Worm (Caenorhabditis elegans) whole organism, young adult: Measurements from ENCODE around the gene acy-4.

Experiments used
- B0261.1 ChIP-seq: sonication (generic microtip); optimal IDR thresholded peaks from 2 replicates; lab custom pipeline; 2016; ENCODE audit warnings: mild to moderate bottlenecking, missing genetic modification characterization, moderate library complexity, missing compliant biosample characterization
- B0336.3 ChIP-seq: fragments of 200-800 bp; sonication (Bioruptor generic); IDR thresholded peaks from 2 replicates; pipeline ENCODE4 v1.3.6; 2022; ENCODE audit warnings: missing genetic modification characterization, missing compliant biosample characterization
- C17E4.6 ChIP-seq: fragments of 200-800 bp; sonication (Bioruptor generic); IDR thresholded peaks from 2 replicates; pipeline ENCODE4 v1.3.6; 2022; ENCODE audit warnings: missing genetic modification reagents, missing genetic modification characterization, missing compliant biosample characterization
- F33H1.4 ChIP-seq: fragments of 200-800 bp; sonication (Bioruptor generic); IDR thresholded peaks from 2 replicates; pipeline ENCODE4 v1.3.6; 2022; ENCODE audit warnings: missing genetic modification reagents, missing genetic modification characterization, missing compliant biosample characterization
- F52B5.7 ChIP-seq: sonication (generic microtip); optimal IDR thresholded peaks from 2 replicates; lab custom pipeline; 2016; ENCODE audit warnings: mild to moderate bottlenecking, missing genetic modification characterization, missing compliant biosample characterization
- K12H6.12 ChIP-seq: fragments of 200-800 bp; sonication (Bioruptor generic); optimal IDR thresholded peaks from 2 replicates; lab custom pipeline; 2018; ENCODE audit warnings: mild to moderate bottlenecking, missing genetic modification characterization, missing compliant biosample characterization
- T26A5.8 ChIP-seq: sonication (generic microtip); optimal IDR thresholded peaks from 2 replicates; lab custom pipeline; 2016; ENCODE audit warnings: missing genetic modification characterization, missing compliant biosample characterization
- Y53F4B.3 ChIP-seq: fragments of 200-800 bp; sonication (Bioruptor generic); IDR thresholded peaks from 2 replicates; pipeline ENCODE4 v1.3.6; 2022; ENCODE audit warnings: missing genetic modification reagents, missing genetic modification characterization, missing compliant biosample characterization
- Y53G8AR.9 ChIP-seq: fragments of 200-800 bp; sonication (Bioruptor generic); conservative IDR thresholded peaks from 2 replicates; pipeline ENCODE4 v1.3.6; 2022; ENCODE audit warnings: missing genetic modification reagents, missing genetic modification characterization, missing compliant biosample characterization
- Y67H2A.10 ChIP-seq: fragments of 200-800 bp; sonication (Bioruptor generic); conservative IDR thresholded peaks from 2 replicates; pipeline ENCODE4 v1.3.6; 2022; ENCODE audit warnings: missing genetic modification reagents, missing genetic modification characterization, missing compliant biosample characterization
- Y79H2A.3 ChIP-seq: fragments of 200-800 bp; sonication (Bioruptor generic); conservative IDR thresholded peaks from 2 replicates; pipeline ENCODE4 v1.3.6; 2022; ENCODE audit warnings: missing genetic modification reagents, missing genetic modification characterization, missing compliant biosample characterization
- athp-1 ChIP-seq: sonication (generic microtip); optimal IDR thresholded peaks from 2 replicates; lab custom pipeline; 2017; ENCODE audit warnings: mild to moderate bottlenecking, missing genetic modification characterization, missing compliant biosample characterization
- attf-6 ChIP-seq: fragments of 200-800 bp; sonication (Bioruptor generic); IDR thresholded peaks from 2 replicates; pipeline ENCODE4 v1.3.6; 2022; ENCODE audit warnings: missing genetic modification reagents, missing genetic modification characterization, missing compliant biosample characterization
- ccch-3 ChIP-seq: fragments of 200-800 bp; sonication (Bioruptor generic); optimal IDR thresholded peaks from 2 replicates; lab custom pipeline; 2018; ENCODE audit warnings: mild to moderate bottlenecking, missing genetic modification characterization, missing compliant biosample characterization
- ceh-79 ChIP-seq: sonication (generic microtip); optimal IDR thresholded peaks from 2 replicates; lab custom pipeline; 2017; ENCODE audit warnings: mild to moderate bottlenecking, missing genetic modification characterization, missing compliant biosample characterization
- ceh-91 ChIP-seq: fragments of 200-800 bp; sonication (Bioruptor generic); IDR thresholded peaks from 2 replicates; pipeline ENCODE4 v1.3.6; 2022; ENCODE audit warnings: missing genetic modification reagents, missing genetic modification characterization, missing compliant biosample characterization
- dpff-1 ChIP-seq: sonication (generic microtip); optimal IDR thresholded peaks from 2 replicates; lab custom pipeline; 2017; ENCODE audit warnings: mild to moderate bottlenecking, missing genetic modification characterization, missing compliant biosample characterization
- egrh-3 ChIP-seq: fragments of 200-800 bp; sonication (Bioruptor generic); IDR thresholded peaks from 2 replicates; pipeline ENCODE4 v1.3.6; 2022; ENCODE audit warnings: missing genetic modification reagents, missing genetic modification characterization, missing compliant biosample characterization
- ets-4 ChIP-seq: fragments of 200-800 bp; sonication (Bioruptor generic); optimal IDR thresholded peaks from 2 replicates; lab custom pipeline; 2018; ENCODE audit warnings: mild to moderate bottlenecking, missing genetic modification characterization, missing compliant biosample characterization
- fkh-3 ChIP-seq: sonication (generic microtip); optimal IDR thresholded peaks from 2 replicates; lab custom pipeline; 2016; ENCODE audit warnings: mild to moderate bottlenecking, missing genetic modification characterization, missing compliant biosample characterization
- him-1 ChIP-seq: sonication (generic microtip); optimal IDR thresholded peaks from 2 replicates; lab custom pipeline; 2016; ENCODE audit warnings: missing genotype, missing genetic modification reagents, missing genetic modification characterization, missing compliant biosample characterization
- hlh-26 ChIP-seq: fragments of 200-800 bp; sonication (Bioruptor generic); conservative IDR thresholded peaks from 2 replicates; pipeline ENCODE4 v1.3.6; 2022; ENCODE audit warnings: missing genetic modification reagents, missing genetic modification characterization, missing compliant biosample characterization
- hrde-1 ChIP-seq: sonication (generic microtip); optimal IDR thresholded peaks from 2 replicates; lab custom pipeline; 2016; ENCODE audit warnings: missing genetic modification characterization, mild to moderate bottlenecking, missing compliant biosample characterization, moderate library complexity, missing genotype, missing genetic modification reagents, borderline replicate concordance
- hsf-1 ChIP-seq: fragments of 200-800 bp; sonication (Bioruptor generic); IDR thresholded peaks from 2 replicates; pipeline ENCODE4 v1.3.6; 2022; ENCODE audit warnings: missing genetic modification reagents, missing genetic modification characterization, missing compliant biosample characterization
- let-526 ChIP-seq: fragments of 200-800 bp; sonication (Bioruptor generic); IDR thresholded peaks from 2 replicates; pipeline ENCODE4 v1.3.6; 2022; ENCODE audit warnings: missing genetic modification reagents, missing genetic modification characterization, missing compliant biosample characterization
- lin-35 ChIP-seq, 3 experiments: fragments of 150-350 bp in 2 of 3; sonication (generic microtip) in 1 of 3; optimal IDR thresholded peaks; 2 replicates each; lab custom pipeline; 2014 to 2018; ENCODE audit warnings: missing biosample characterization in 3 of 3, missing genetic modification characterization in 3 of 3, missing genetic modification reagents in 3 of 3
- lin-54 ChIP-seq: fragments of 200-800 bp; sonication (Bioruptor generic); optimal IDR thresholded peaks from 2 replicates; lab custom pipeline; 2018; ENCODE audit warnings: mild to moderate bottlenecking, missing genetic modification characterization, missing compliant biosample characterization
- madf-10 ChIP-seq: sonication (generic microtip); optimal IDR thresholded peaks from 2 replicates; lab custom pipeline; 2016; ENCODE audit warnings: mild to moderate bottlenecking, missing genetic modification characterization, missing compliant biosample characterization
- madf-3 ChIP-seq: fragments of 200-800 bp; sonication (Bioruptor generic); IDR thresholded peaks from 2 replicates; pipeline ENCODE4 v1.3.6; 2022; ENCODE audit warnings: missing genetic modification reagents, missing genetic modification characterization, missing compliant biosample characterization
- madf-8 ChIP-seq: fragments of 200-800 bp; sonication (Bioruptor generic); conservative IDR thresholded peaks from 2 replicates; pipeline ENCODE4 v1.3.6; 2022; ENCODE audit warnings: missing genetic modification reagents, missing genetic modification characterization, missing compliant biosample characterization
- mes-4 ChIP-seq: sonication (generic microtip); optimal IDR thresholded peaks from 2 replicates; lab custom pipeline; 2016; ENCODE audit warnings: missing genotype, missing genetic modification characterization, missing compliant biosample characterization
- nfya-1 ChIP-seq: sonication (generic microtip); optimal IDR thresholded peaks from 2 replicates; lab custom pipeline; 2017; ENCODE audit warnings: antibody characterized with exemption, missing compliant biosample characterization, missing genetic modification characterization, borderline replicate concordance; ENCODE audit not compliant: insufficient read depth
- nhr-80 ChIP-seq: sonication (generic microtip); optimal IDR thresholded peaks from 2 replicates; lab custom pipeline; 2016; ENCODE audit warnings: missing genetic modification characterization, missing compliant biosample characterization
- pha-4 ChIP-seq: fragments of 150-350 bp; sonication (generic microtip); optimal IDR thresholded peaks from 2 replicates; lab custom pipeline; 2014; ENCODE audit warnings: missing biosample characterization, missing genetic modification reagents, missing genetic modification characterization
- somi-1 ChIP-seq: fragments of 200-800 bp; sonication (Bioruptor generic); optimal IDR thresholded peaks from 2 replicates; lab custom pipeline; 2018; ENCODE audit warnings: mild to moderate bottlenecking, missing genetic modification characterization, missing compliant biosample characterization
- unc-130 ChIP-seq: sonication (generic microtip); optimal IDR thresholded peaks from 2 replicates; lab custom pipeline; 2016; ENCODE audit warnings: missing genetic modification reagents, missing genetic modification characterization, missing compliant biosample characterization
- unc-62 ChIP-seq: fragments of 150-350 bp; optimal IDR thresholded peaks from 2 replicates; lab custom pipeline; 2014; ENCODE audit warnings: missing biosample characterization, missing genetic modification reagents, missing genetic modification characterization
- zfh-2 ChIP-seq: fragments of 200-800 bp; sonication (Bioruptor generic); conservative IDR thresholded peaks from 2 replicates; pipeline ENCODE4 v1.3.6; 2022; ENCODE audit warnings: missing genetic modification reagents, missing genetic modification characterization, missing compliant biosample characterization
- ztf-25 ChIP-seq: fragments of 200-800 bp; sonication (Bioruptor generic); IDR thresholded peaks from 2 replicates; pipeline ENCODE4 v1.3.6; 2022; ENCODE audit warnings: missing genetic modification reagents, missing genetic modification characterization, missing compliant biosample characterization

acy-4 gene

ce11 chrV:5644171-5644570 lies 13.5 kb upstream of the acy-4 start, which contains the start of gene srx-117:
Gene srx-117 (plus strand): TSS chrV:5644471.
- TF ChIP-seq fkh-3 (tag; lab: Kevin White, UChicago) (no peak), lin-35 (GFP tag; optimal IDR thresholded peaks at IDR 0.05; lab: Kevin White, UChicago) (no peak), hlh-26 (no peak), C17E4.6 (GFP tag; lab: Robert Waterston, UW) (no peak), hrde-1 (tag; lab: Kevin White, UChicago) (no peak), somi-1 (GFP tag; lab: Kevin White, UChicago) (no peak), nfya-1 (tag; lab: Kevin White, UChicago) (no peak), athp-1 (tag; lab: Kevin White, UChicago) (no peak), B0336.3 (GFP tag; lab: Robert Waterston, UW) (no peak), B0261.1 (tag; lab: Kevin White, UChicago) (no peak), ets-4 (GFP tag; lab: Kevin White, UChicago) (no peak), unc-130 (GFP tag; lab: Kevin White, UChicago) (no peak), ztf-25 (GFP tag; lab: Robert Waterston, UW) (no peak)

- TF ChIP-seq madf-8 (GFP tag; lab: Robert Waterston, UW): 0 out of 2 replicates have a peak, but pooled peaks have one; percentile 29
- peak; percentile 39; the same call in 1 of the 2 replicates for TF ChIP-seq ceh-91 (GFP tag; lab: Robert Waterston, UW)
- peak; percentile 66 for TF ChIP-seq F33H1.4 (GFP tag; lab: Robert Waterston, UW)
- TF ChIP-seq, all 124 proteins: peak for 3; not testable (repeated sequence) for 121
These were observed 9.4 kb upstream of the acy-4 start for ce11 chrV:5640072-5640471.

- TF ChIP-seq lin-54 (GFP tag; lab: Kevin White, UChicago) (no peak), pha-4 (tag; lab: Kevin White, UChicago) (no peak), nhr-80 (tag; lab: Kevin White, UChicago) (peak; percentile 38), Y79H2A.3 (GFP tag; lab: Robert Waterston, UW) (no peak)
These were observed 3.8 kb upstream of the acy-4 start for ce11 chrV:5634445-5634844.

- TF ChIP-seq egrh-3 (GFP tag; lab: Robert Waterston, UW): no peak
- TF ChIP-seq K12H6.12 (tag; lab: Kevin White, UChicago): peak; percentile 17
- no peak for TF ChIP-seq hsf-1
- no peak for TF ChIP-seq ceh-79 (tag; lab: Kevin White, UChicago)
- TF ChIP-seq madf-3 (GFP tag; lab: Robert Waterston, UW): no peak
- TF ChIP-seq lin-35 (GFP tag; optimal IDR thresholded peaks at IDR 0.05; lab: Kevin White, UChicago): no peak
- TF ChIP-seq attf-6 (GFP tag; lab: Robert Waterston, UW): no peak
- TF ChIP-seq let-526 (GFP tag; lab: Robert Waterston, UW): no peak
- TF ChIP-seq mes-4 (tag; lab: Kevin White, UChicago): no peak
These were observed 2.7 kb downstream of the acy-4 start for ce11 chrV:5628014-5628413.

ce11 chrV:5621390-5621789 lies 9.3 kb downstream of the acy-4 start, which contains the start of gene M03E7.1:
Gene M03E7.1 (plus strand): TSS chrV:5621690.
- TF ChIP-seq zfh-2 (GFP tag; lab: Robert Waterston, UW): no peak
- no peak for TF ChIP-seq Y67H2A.10 (GFP tag; lab: Robert Waterston, UW)
- TF ChIP-seq him-1 (tag; lab: Kevin White, UChicago): no peak
- TF ChIP-seq ceh-79 (tag; lab: Kevin White, UChicago): no peak
- TF ChIP-seq B0336.3 (GFP tag; lab: Robert Waterston, UW): no peak
- TF ChIP-seq F52B5.7 (tag; lab: Kevin White, UChicago): no peak
- no peak for TF ChIP-seq Y53F4B.3 (GFP tag; lab: Robert Waterston, UW)
- no peak for TF ChIP-seq nfya-1 (tag; lab: Kevin White, UChicago)
- TF ChIP-seq dpff-1: no peak
- no peak for TF ChIP-seq Y79H2A.3 (GFP tag; lab: Robert Waterston, UW)
- TF ChIP-seq Y53G8AR.9 (GFP tag; lab: Robert Waterston, UW): no peak
- no peak for TF ChIP-seq ccch-3 (GFP tag; lab: Kevin White, UChicago)
- TF ChIP-seq T26A5.8 (tag; lab: Kevin White, UChicago): no peak
- no peak for TF ChIP-seq madf-10 (tag; lab: Kevin White, UChicago)
- no peak for TF ChIP-seq unc-62
- TF ChIP-seq, all 124 proteins: peak for 0
